Worm (Caenorhabditis elegans): ENCODE measurements around the gene M01H9.10.

Gene M01H9.10

ce11 chrIV:4475362-4476086 lies 4.4 kb downstream of the M01H9.10 start (continued):
- TF ChIP-seq dmd-6 (GFP tag; IDR thresholded peaks at IDR 0.05) (0 out of 2 replicates have a peak, but pooled peaks have one; percentile 13), ceh-28 (tag; optimal IDR thresholded peaks at IDR 0.05) (no peak), Y75B8A.6 (GFP tag; IDR thresholded peaks at IDR 0.05) (no peak), mxl-3 (GFP tag; optimal IDR thresholded peaks at IDR 0.05) (peak; percentile 74)

ce11 chrIV:4473767-4474166 lies 6.2 kb downstream of the M01H9.10 start:
- TF ChIP-seq R02D3.7 (tag; optimal IDR thresholded peaks at IDR 0.05) (no peak), lin-13 (GFP tag; optimal IDR thresholded peaks at IDR 0.05) (no peak), fos-1 (tag; optimal IDR thresholded peaks at IDR 0.05) (no peak), sdz-12 (GFP tag; optimal IDR thresholded peaks at IDR 0.05) (peak; percentile 45), nhr-10 (tag; optimal IDR thresholded peaks at IDR 0.05) (no peak), attf-4 (tag; optimal IDR thresholded peaks at IDR 0.05) (no peak), pha-4 (GFP tag; IDR thresholded peaks at IDR 0.05) (peak; percentile 9; the same call in 1 of the 2 replicates), pha-4 (tag; optimal IDR thresholded peaks at IDR 0.05) (no peak), skn-1 (tag; optimal IDR thresholded peaks at IDR 0.05) (no peak), ceh-28 (tag; optimal IDR thresholded peaks at IDR 0.05) (no peak), ceh-32 (tag; optimal IDR thresholded peaks at IDR 0.05; ENCODE audit: poor library complexity) (no peak), F44E2.7 (GFP tag; IDR thresholded peaks at IDR 0.05) (no peak), arid-1 (GFP tag; conservative IDR thresholded peaks at IDR 0.05) (no peak), zfp-2 (tag; optimal IDR thresholded peaks at IDR 0.05) (no peak), dve-1 (tag; optimal IDR thresholded peaks at IDR 0.05; ENCODE audit: insufficient read depth) (no peak), ctbp-1 (GFP tag; IDR thresholded peaks at IDR 0.05) (0 out of 2 replicates have a peak, but pooled peaks have one; percentile 32), spr-3 (GFP tag; optimal IDR thresholded peaks at IDR 0.05) (no peak), F37D6.2 (tag; optimal IDR thresholded peaks at IDR 0.05) (no peak), nhr-28 (tag; optimal IDR thresholded peaks at IDR 0.05) (no peak), unc-39 (tag; optimal IDR thresholded peaks at IDR 0.05) (no peak), T20F7.1 (GFP tag; optimal IDR thresholded peaks at IDR 0.05) (no peak), egl-27 (tag; optimal IDR thresholded peaks at IDR 0.05) (no peak), D1046.2 (GFP tag; IDR thresholded peaks at IDR 0.05) (no peak), snpc-1.2 (GFP tag; IDR thresholded peaks at IDR 0.05) (no peak), zag-1 (tag; optimal IDR thresholded peaks at IDR 0.05) (no peak), hmg-1.1 (GFP tag; IDR thresholded peaks at IDR 0.05) (0 out of 2 replicates have a peak, but pooled peaks have one; percentile 13), daf-12 (tag; optimal IDR thresholded peaks at IDR 0.05) (no peak), nhr-6 (tag; optimal IDR thresholded peaks at IDR 0.05) (no peak), ceh-20 (GFP tag; IDR thresholded peaks at IDR 0.05) (no peak; the same call in 1 of the 2 replicates), T26A8.4 (GFP tag; IDR thresholded peaks at IDR 0.05) (peak; percentile 36; the same call in 1 of the 2 replicates), snpc-4 (tag; optimal IDR thresholded peaks at IDR 0.05) (no peak), aly-2 (tag; optimal IDR thresholded peaks at IDR 0.05) (no peak), unc-62 (GFP tag; optimal IDR thresholded peaks at IDR 0.05 in 1 of 2) (no peak), unc-62 (tag; optimal IDR thresholded peaks at IDR 0.05) (no peak), gei-8 (GFP tag; optimal IDR thresholded peaks at IDR 0.05) (no peak), lim-7 (GFP tag; IDR thresholded peaks at IDR 0.05) (0 out of 2 replicates have a peak, but pooled peaks have one; percentile 27), lir-3 (tag; optimal IDR thresholded peaks at IDR 0.05) (no peak), tra-1 (GFP tag; IDR thresholded peaks at IDR 0.05) (no peak), vab-7 (GFP tag; IDR thresholded peaks at IDR 0.05) (no peak), mxl-2 (GFP tag; conservative IDR thresholded peaks at IDR 0.05) (no peak), hlh-30 (tag; optimal IDR thresholded peaks at IDR 0.05; ENCODE audit: insufficient read depth) (no peak), F10B5.3 (tag; optimal IDR thresholded peaks at IDR 0.05) (no peak), tag-97 (GFP tag; IDR thresholded peaks at IDR 0.05) (no peak), Y105C5A.15 (GFP tag; IDR thresholded peaks at IDR 0.05) (no peak), ZK546.5 (tag; optimal IDR thresholded peaks at IDR 0.05) (no peak), pqm-1 (tag; optimal IDR thresholded peaks at IDR 0.05) (no peak), Y75B8A.6 (GFP tag; IDR thresholded peaks at IDR 0.05) (no peak)

All from whole organism, L4 larva.